Worm (Caenorhabditis elegans) whole organism, midembryonic: ENCODE data around the gene M28.9.

Experiments
- T22C8.4 ChIP-seq: fragments of 200-800 bp; sonication (Bioruptor generic); IDR thresholded peaks from 2 replicates; pipeline ENCODE4 v1.3.6; 2022; ENCODE audit warnings: missing genetic modification characterization, missing compliant biosample characterization
- cog-1 ChIP-seq: sonication (generic microtip); optimal IDR thresholded peaks from 2 replicates; lab custom pipeline; 2016; ENCODE audit warnings: missing genetic modification characterization, missing compliant biosample characterization
- flt-1 ChIP-seq: fragments of 200-800 bp; sonication (Bioruptor generic); IDR thresholded peaks from 2 replicates; pipeline ENCODE4 v1.3.6; 2022; ENCODE audit warnings: missing genetic modification characterization, missing compliant biosample characterization
- klf-2 ChIP-seq: fragments of 200-800 bp; sonication (Bioruptor generic); conservative IDR thresholded peaks from 2 replicates; pipeline ENCODE4 v1.3.6; 2022; ENCODE audit warnings: missing genetic modification reagents, missing genetic modification characterization, missing compliant biosample characterization
- med-1 ChIP-seq: sonication (generic microtip); optimal IDR thresholded peaks from 2 replicates; lab custom pipeline; 2017; ENCODE audit warnings: missing genetic modification characterization, mild to moderate bottlenecking, missing compliant biosample characterization, antibody characterized with exemption, missing genetic modification reagents; ENCODE audit not compliant: insufficient read depth
- ref-1 ChIP-seq: fragments of 200-800 bp; sonication (Bioruptor generic); conservative IDR thresholded peaks from 2 replicates; pipeline ENCODE4 v1.3.6; 2022; ENCODE audit warnings: missing genetic modification reagents, missing genetic modification characterization, missing compliant biosample characterization
- tab-1 ChIP-seq: fragments of 200-800 bp; sonication (Bioruptor generic); IDR thresholded peaks from 2 replicates; pipeline ENCODE4 v1.3.6; 2022; ENCODE audit warnings: missing genetic modification characterization, missing compliant biosample characterization
- ztf-23 ChIP-seq: fragments of 200-800 bp; sonication (Bioruptor generic); IDR thresholded peaks from 2 replicates; pipeline ENCODE4 v1.3.6; 2022; ENCODE audit warnings: missing genetic modification reagents, missing genetic modification characterization, missing compliant biosample characterization
- ztf-29 ChIP-seq: fragments of 200-800 bp; sonication (Bioruptor generic); IDR thresholded peaks from 2 replicates; pipeline ENCODE4 v1.3.6; 2022; ENCODE audit warnings: missing genetic modification reagents, missing genetic modification characterization, missing compliant biosample characterization

Gene M28.9

ce11 chrII:10639110-10639509 is at the start of gene M28.9:
Gene M28.9, plus strand, starts transcription at chrII:10639410.
- TF ChIP-seq ztf-29 (no peak), klf-2 (no peak), ref-1 (GFP tag; lab: Robert Waterston, UW) (no peak), cog-1 (tag; lab: Kevin White, UChicago) (no peak), med-1 (GFP tag; lab: Kevin White, UChicago) (no peak), T22C8.4 (GFP tag; lab: Robert Waterston, UW) (no peak), ztf-23 (no peak), tab-1 (GFP tag; lab: Robert Waterston, UW) (no peak), flt-1 (GFP tag; lab: Robert Waterston, UW) (no peak)

- TF ChIP-seq med-1 (GFP tag; lab: Kevin White, UChicago) (no peak), flt-1 (GFP tag; lab: Robert Waterston, UW) (no peak), ztf-29 (no peak), tab-1 (GFP tag; lab: Robert Waterston, UW) (no peak), ref-1 (GFP tag; lab: Robert Waterston, UW) (no peak), cog-1 (tag; lab: Kevin White, UChicago) (no peak), klf-2 (no peak), ztf-23 (no peak), T22C8.4 (GFP tag; lab: Robert Waterston, UW) (no peak)
Observed at ce11 chrII:10592452-10592851, 46.8 kb upstream of the M28.9 start, which contains the start of gene crn-5. Gene crn-5, plus strand, starts transcription at chrII:10592752.

- TF ChIP-seq ztf-29 = no peak
- TF ChIP-seq ztf-23 = no peak
- no peak for TF ChIP-seq cog-1 (tag; lab: Kevin White, UChicago)
- TF ChIP-seq T22C8.4 (GFP tag; lab: Robert Waterston, UW) = no peak
- TF ChIP-seq med-1 (GFP tag; lab: Kevin White, UChicago) = no peak
- TF ChIP-seq ref-1 (GFP tag; lab: Robert Waterston, UW) = no peak
- TF ChIP-seq klf-2 = no peak
- no peak for TF ChIP-seq tab-1 (GFP tag; lab: Robert Waterston, UW)
- no peak for TF ChIP-seq flt-1 (GFP tag; lab: Robert Waterston, UW)
Observed at ce11 chrII:10594312-10594711, 44.9 kb upstream of the M28.9 start.

DNA sequence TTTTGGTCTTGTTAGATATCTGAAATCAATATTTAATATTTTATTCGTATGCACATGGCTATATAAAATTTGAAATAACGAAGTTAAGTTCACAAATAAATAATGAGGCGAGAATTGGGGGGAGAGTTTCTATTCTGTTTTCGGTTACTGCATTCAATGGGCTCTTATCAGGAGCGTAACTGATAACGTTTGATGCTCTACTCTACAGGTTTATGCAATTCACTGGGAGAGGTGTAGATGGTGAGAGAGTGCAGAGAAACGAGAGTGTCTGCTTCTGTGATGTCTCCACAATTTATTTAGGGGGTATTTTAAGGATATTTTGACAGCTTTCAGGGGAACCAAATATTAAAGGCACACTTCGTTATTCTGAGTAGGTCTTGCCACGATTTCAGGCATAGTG is 44.5 kb upstream of the M28.9 start, which contains the start of gene C14A4.6:
C14A4.6 (minus strand) TSS at position 19 of the 400 bp plus-strand sequence.
- no peak for TF ChIP-seq cog-1 (tag; lab: Kevin White, UChicago)
- no peak for TF ChIP-seq flt-1 (GFP tag; lab: Robert Waterston, UW)

DNA sequence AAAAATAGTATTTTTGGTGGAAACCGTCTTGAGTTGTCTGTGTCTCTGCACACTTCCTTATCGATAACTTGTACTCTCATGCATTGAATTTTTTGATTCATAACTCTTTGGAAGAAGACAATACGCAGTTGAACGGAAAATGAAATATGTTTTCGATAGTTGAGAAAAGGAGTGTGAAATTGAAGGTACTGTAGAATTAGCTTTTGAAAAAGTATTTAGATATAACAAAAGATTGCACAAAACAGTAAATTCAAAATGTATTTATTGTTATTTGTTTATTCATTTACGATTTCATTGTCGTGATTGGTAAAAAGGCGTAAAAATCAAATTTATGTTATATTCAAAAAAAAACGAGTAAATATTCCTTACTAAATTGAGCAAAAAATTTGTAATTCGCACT is 42.7 kb upstream of the M28.9 start, which contains the start of gene C14A4.7:
C14A4.7 (minus strand) TSS at position 101 of the 400 bp plus-strand sequence.
- TF ChIP-seq tab-1 (GFP tag; lab: Robert Waterston, UW) (no peak), ztf-29 (no peak), ref-1 (GFP tag; lab: Robert Waterston, UW) (no peak)

- no peak for TF ChIP-seq flt-1 (GFP tag; lab: Robert Waterston, UW)
- no peak for TF ChIP-seq klf-2
- no peak for TF ChIP-seq T22C8.4 (GFP tag; lab: Robert Waterston, UW)
- no peak for TF ChIP-seq cog-1 (tag; lab: Kevin White, UChicago)
- TF ChIP-seq ztf-23 = no peak
- TF ChIP-seq med-1 (GFP tag; lab: Kevin White, UChicago) = no peak
- TF ChIP-seq tab-1 (GFP tag; lab: Robert Waterston, UW) = no peak
- no peak for TF ChIP-seq ztf-29
- no peak for TF ChIP-seq ref-1 (GFP tag; lab: Robert Waterston, UW)
Observed at ce11 chrII:10598039-10598438, 41.2 kb upstream of the M28.9 start, which contains the start of gene C14A4.8. Gene C14A4.8, minus strand, starts transcription at chrII:10598139.

DNA sequence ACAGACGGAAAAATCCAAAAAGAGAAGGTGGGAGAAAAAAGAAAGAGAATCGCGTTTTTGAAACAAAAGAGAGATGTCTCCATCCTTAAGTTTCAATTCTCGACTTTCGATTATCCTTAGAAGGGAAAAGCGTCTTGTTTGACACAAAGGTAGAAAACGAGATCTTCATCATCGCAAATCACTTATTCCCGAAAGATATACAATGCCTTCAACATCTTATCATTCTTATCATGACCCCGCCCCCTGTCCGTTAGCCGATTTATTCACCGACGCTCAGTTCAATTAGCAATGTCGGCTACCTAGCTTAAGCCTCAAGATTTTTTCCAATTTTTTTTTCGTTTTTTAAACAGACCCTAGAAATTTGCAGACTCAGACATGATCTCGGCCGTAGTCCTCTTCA is 40.2 kb upstream of the M28.9 start, which contains the start of gene C14A4.9:
C14A4.9 (plus strand) TSS at position 368 of the 400 bp plus-strand sequence.
- no peak for TF ChIP-seq flt-1 (GFP tag; lab: Robert Waterston, UW)

- TF ChIP-seq flt-1 (GFP tag; lab: Robert Waterston, UW) (no peak), tab-1 (GFP tag; lab: Robert Waterston, UW) (no peak), klf-2 (no peak), ztf-23 (no peak), ref-1 (GFP tag; lab: Robert Waterston, UW) (no peak)
Observed at ce11 chrII:10602184-10602583, 37.0 kb upstream of the M28.9 start, which contains the start of gene srv-2. Gene srv-2, minus strand, starts transcription at chrII:10602284.

ce11 chrII:10603560-10603959 is 35.6 kb upstream of the M28.9 start:
- TF ChIP-seq med-1 (GFP tag; lab: Kevin White, UChicago) (no peak), ztf-29 (no peak), tab-1 (GFP tag; lab: Robert Waterston, UW) (no peak)

DNA sequence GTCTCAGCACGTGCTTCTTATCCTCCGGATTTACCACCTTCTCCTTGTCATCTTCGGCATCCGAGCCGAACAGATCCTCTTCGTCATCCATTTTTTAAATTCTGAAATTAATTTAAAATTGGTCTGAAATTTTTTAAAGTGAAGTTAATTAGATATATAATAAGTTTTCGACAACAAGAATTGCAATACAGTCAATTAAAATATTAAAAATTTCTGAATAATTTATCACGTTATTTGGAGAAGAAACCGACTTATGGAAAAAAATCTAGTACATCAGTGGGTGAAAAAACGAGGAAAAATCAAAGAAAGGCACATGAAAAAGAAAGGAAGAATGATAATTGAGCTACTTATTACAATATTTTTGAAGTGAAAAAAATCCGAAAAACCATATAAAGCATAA is 33.7 kb upstream of the M28.9 start, which contains the start of gene taf-13:
taf-13 (minus strand) TSS at position 101 of the 400 bp plus-strand sequence.
- TF ChIP-seq ztf-23 = no peak
- TF ChIP-seq flt-1 (GFP tag; lab: Robert Waterston, UW) = no peak
- TF ChIP-seq ztf-29 = no peak
- no peak for TF ChIP-seq ref-1 (GFP tag; lab: Robert Waterston, UW)
- no peak for TF ChIP-seq T22C8.4 (GFP tag; lab: Robert Waterston, UW)
- TF ChIP-seq tab-1 (GFP tag; lab: Robert Waterston, UW) = no peak
- TF ChIP-seq klf-2 = no peak
- TF ChIP-seq med-1 (GFP tag; lab: Kevin White, UChicago) = no peak
